Fruit fly (Drosophila melanogaster): ENCODE data around the gene Tsp74F.

DNA sequence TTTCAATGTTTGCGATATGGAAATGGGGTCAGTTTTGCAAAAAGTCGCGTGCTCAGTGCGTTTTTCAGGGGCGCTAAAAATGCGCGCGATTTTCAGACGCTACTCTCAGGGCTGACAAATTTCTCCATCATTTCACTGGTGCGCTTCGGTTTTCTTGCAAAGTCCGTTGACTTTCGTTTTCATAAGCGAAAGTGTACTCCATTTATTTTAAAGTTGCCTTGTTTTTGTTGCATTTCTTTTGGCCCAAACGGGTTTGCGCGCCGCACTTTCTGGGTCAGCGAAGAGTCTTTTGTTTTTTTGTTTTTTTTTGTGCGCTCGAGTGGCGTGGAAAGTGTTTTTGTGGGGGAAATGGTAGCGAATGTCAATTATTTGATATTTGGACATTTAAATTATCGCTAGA lies 44.0 kb upstream of the Tsp74F start:
- TF ChIP-seq CG8478 (optimal IDR thresholded peaks at IDR 0.05): no peak
- no peak for TF ChIP-seq pan (optimal IDR thresholded peaks at IDR 0.05)
- no peak for TF ChIP-seq EcR (GFP tag; optimal IDR thresholded peaks at IDR 0.05)
- no peak for TF ChIP-seq usp (GFP tag; optimal IDR thresholded peaks at IDR 0.05)
- TF ChIP-seq Dll (optimal IDR thresholded peaks at IDR 0.05): no peak
- no peak for TF ChIP-seq psq (optimal IDR thresholded peaks at IDR 0.05)
